Worm (Caenorhabditis elegans) whole organism, late embryonic: Measurements from ENCODE around the gene R07E5.15.

Source experiments
- C08G9.2 ChIP-seq: sonication (generic microtip); optimal IDR thresholded peaks from 2 replicates; lab custom pipeline; 2016; ENCODE audit warnings: mild to moderate bottlenecking, missing genetic modification characterization, moderate library complexity, missing compliant biosample characterization
- K02D7.2 ChIP-seq: sonication (generic microtip); optimal IDR thresholded peaks from 2 replicates; lab custom pipeline; 2017; ENCODE audit warnings: mild to moderate bottlenecking, missing genetic modification characterization, missing compliant biosample characterization
- T23F11.4 ChIP-seq: fragments of 200-800 bp; sonication (Bioruptor generic); optimal IDR thresholded peaks from 2 replicates; lab custom pipeline; 2018; ENCODE audit warnings: mild to moderate bottlenecking, missing genetic modification characterization, missing compliant biosample characterization
- ahr-1 ChIP-seq: sonication (generic microtip); optimal IDR thresholded peaks from 2 replicates; lab custom pipeline; 2016; ENCODE audit warnings: missing genetic modification characterization, missing compliant biosample characterization
- ceh-14 ChIP-seq: sonication (generic microtip); optimal IDR thresholded peaks from 2 replicates; lab custom pipeline; 2016; ENCODE audit warnings: missing genotype, missing genetic modification characterization, missing compliant biosample characterization
- ceh-18 ChIP-seq: sonication (generic microtip); optimal IDR thresholded peaks from 2 replicates; lab custom pipeline; 2016; ENCODE audit warnings: missing genetic modification characterization, missing compliant biosample characterization
- ceh-22 ChIP-seq: sonication (generic microtip); optimal IDR thresholded peaks from 2 replicates; lab custom pipeline; 2017; ENCODE audit warnings: missing biosample characterization, missing genetic modification characterization
- ceh-24 ChIP-seq: sonication (generic microtip); optimal IDR thresholded peaks from 2 replicates; lab custom pipeline; 2016; ENCODE audit warnings: mild to moderate bottlenecking, missing genetic modification characterization, missing compliant biosample characterization
- ceh-31 ChIP-seq: sonication (generic microtip); optimal IDR thresholded peaks from 2 replicates; lab custom pipeline; 2016; ENCODE audit warnings: missing genetic modification characterization, missing compliant biosample characterization
- ceh-34 ChIP-seq: sonication (generic microtip); optimal IDR thresholded peaks from 2 replicates; lab custom pipeline; 2016; ENCODE audit warnings: mild to moderate bottlenecking, missing genetic modification characterization, missing compliant biosample characterization
- ceh-6 ChIP-seq: fragments of 200-800 bp; sonication (Bioruptor generic); optimal IDR thresholded peaks from 2 replicates; lab custom pipeline; 2018; ENCODE audit warnings: mild to moderate bottlenecking, missing genetic modification characterization, missing compliant biosample characterization
- che-1 ChIP-seq: sonication (generic microtip); optimal IDR thresholded peaks from 2 replicates; lab custom pipeline; 2016; ENCODE audit warnings: mild to moderate bottlenecking, missing genetic modification characterization, missing compliant biosample characterization
- elt-2 ChIP-seq: sonication (generic microtip); optimal IDR thresholded peaks from 2 replicates; lab custom pipeline; 2016; ENCODE audit warnings: missing genetic modification reagents, missing genetic modification characterization, missing compliant biosample characterization
- elt-4 ChIP-seq: sonication (generic microtip); optimal IDR thresholded peaks from 2 replicates; lab custom pipeline; 2016; ENCODE audit warnings: missing genetic modification characterization, missing compliant biosample characterization
- fax-1 ChIP-seq: sonication (generic microtip); optimal IDR thresholded peaks from 2 replicates; lab custom pipeline; 2016; ENCODE audit warnings: missing genotype, missing genetic modification characterization, missing compliant biosample characterization
- fkh-10 ChIP-seq: fragments of 150-350 bp; optimal IDR thresholded peaks from 2 replicates; lab custom pipeline; 2014; ENCODE audit warnings: missing biosample characterization, missing genetic modification reagents, missing genetic modification characterization
- fkh-6 ChIP-seq: sonication (generic microtip); optimal IDR thresholded peaks from 2 replicates; lab custom pipeline; 2016; ENCODE audit warnings: missing genetic modification characterization, missing compliant biosample characterization
- hlh-13 ChIP-seq: fragments of 200-800 bp; sonication (Bioruptor generic); optimal IDR thresholded peaks from 2 replicates; lab custom pipeline; 2018; ENCODE audit warnings: mild to moderate bottlenecking, missing genetic modification characterization, missing compliant biosample characterization
- hlh-15 ChIP-seq: sonication (generic microtip); optimal IDR thresholded peaks from 2 replicates; lab custom pipeline; 2016; ENCODE audit warnings: missing genetic modification characterization, missing compliant biosample characterization
- hlh-30 ChIP-seq: sonication (generic microtip); optimal IDR thresholded peaks from 2 replicates; lab custom pipeline; 2017; ENCODE audit warnings: antibody characterized with exemption, missing genetic modification characterization, missing compliant biosample characterization; ENCODE audit not compliant: insufficient read depth
- hlh-6 ChIP-seq: sonication (generic microtip); optimal IDR thresholded peaks from 2 replicates; lab custom pipeline; 2016; ENCODE audit warnings: missing genotype, missing genetic modification characterization, missing compliant biosample characterization
- madf-2 ChIP-seq: sonication (generic microtip); optimal IDR thresholded peaks from 2 replicates; lab custom pipeline; 2017; ENCODE audit warnings: missing genetic modification characterization, missing compliant biosample characterization
- nfya-1 ChIP-seq: sonication (generic microtip); optimal IDR thresholded peaks from 2 replicates; lab custom pipeline; 2017; ENCODE audit warnings: missing genetic modification characterization, mild to moderate bottlenecking, missing compliant biosample characterization, antibody characterized with exemption, moderate library complexity
- nhr-11 ChIP-seq: fragments of 150-350 bp; optimal IDR thresholded peaks from 2 replicates; lab custom pipeline; 2014; ENCODE audit warnings: missing biosample characterization, missing genetic modification characterization
- nhr-232 ChIP-seq: sonication (generic microtip); optimal IDR thresholded peaks from 2 replicates; lab custom pipeline; 2016; ENCODE audit warnings: missing genetic modification characterization, missing compliant biosample characterization
- pag-3 ChIP-seq: sonication (generic microtip); optimal IDR thresholded peaks from 2 replicates; lab custom pipeline; 2016; ENCODE audit warnings: missing compliant biosample characterization, missing genetic modification characterization, borderline replicate concordance
- pat-9 ChIP-seq: fragments of 200-800 bp; sonication (Bioruptor generic); optimal IDR thresholded peaks from 2 replicates; lab custom pipeline; 2018; ENCODE audit warnings: mild to moderate bottlenecking, missing genetic modification characterization, moderate library complexity, missing compliant biosample characterization
- pha-2 ChIP-seq: sonication (generic microtip); optimal IDR thresholded peaks from 2 replicates; lab custom pipeline; 2017; ENCODE audit warnings: mild to moderate bottlenecking, missing genetic modification characterization, missing compliant biosample characterization
- pqm-1 ChIP-seq: sonication (generic microtip); optimal IDR thresholded peaks from 2 replicates; lab custom pipeline; 2016; ENCODE audit warnings: missing genetic modification characterization, missing compliant biosample characterization
- pros-1 ChIP-seq: fragments of 150-350 bp; optimal IDR thresholded peaks from 2 replicates; lab custom pipeline; 2014; ENCODE audit warnings: missing biosample characterization, missing genetic modification reagents, missing genetic modification characterization
- sox-2 ChIP-seq: fragments of 200-800 bp; sonication (Bioruptor generic); IDR thresholded peaks from 2 replicates; pipeline ENCODE4 v1.3.6; 2022; ENCODE audit warnings: missing genetic modification reagents, missing genetic modification characterization, missing compliant biosample characterization
- tbx-2 ChIP-seq: sonication (generic microtip); optimal IDR thresholded peaks from 2 replicates; lab custom pipeline; 2016; ENCODE audit warnings: missing genetic modification characterization, missing compliant biosample characterization
- tbx-7 ChIP-seq: sonication (generic microtip); optimal IDR thresholded peaks from 2 replicates; lab custom pipeline; 2016; ENCODE audit warnings: missing genotype, missing genetic modification characterization, missing compliant biosample characterization
- ttx-3 ChIP-seq: sonication (generic microtip); optimal IDR thresholded peaks from 2 replicates; lab custom pipeline; 2016; ENCODE audit warnings: missing genetic modification reagents, missing genetic modification characterization, missing compliant biosample characterization
- unc-42 ChIP-seq: sonication (generic microtip); optimal IDR thresholded peaks from 2 replicates; lab custom pipeline; 2016; ENCODE audit warnings: missing genotype, missing genetic modification characterization, missing compliant biosample characterization
- unc-55 ChIP-seq: sonication (generic microtip); optimal IDR thresholded peaks from 2 replicates; lab custom pipeline; 2017; ENCODE audit warnings: missing biosample characterization, missing genetic modification reagents, missing genetic modification characterization

R07E5.15 gene

ce11 chrIII:4414041-4414440 lies 12.8 kb downstream of the R07E5.15 start (continued):
- peak; percentile 7 for TF ChIP-seq hlh-15 (tag; lab: Kevin White, UChicago)
- TF ChIP-seq ceh-18 (tag; lab: Kevin White, UChicago), result peak; percentile 11
- peak; percentile 12 for TF ChIP-seq nfya-1 (tag; lab: Kevin White, UChicago)
- peak; percentile 23 for TF ChIP-seq hlh-6 (tag; lab: Kevin White, UChicago)
- peak; percentile 41 for TF ChIP-seq ceh-14 (tag; lab: Kevin White, UChicago)
- TF ChIP-seq fax-1 (tag; lab: Kevin White, UChicago), result peak; percentile 20
- TF ChIP-seq tbx-2 (tag; lab: Kevin White, UChicago), result peak; percentile 44

- TF ChIP-seq sox-2 (GFP tag; lab: Robert Waterston, UW) (no peak), elt-2 (tag; lab: Kevin White, UChicago) (no peak), K02D7.2 (tag; lab: Kevin White, UChicago) (no peak), nhr-11 (no peak), ttx-3 (no peak), C08G9.2 (tag; lab: Kevin White, UChicago) (no peak), pha-2 (no peak), nhr-232 (no peak)
Measured at ce11 chrIII:4415135-4415534, 13.9 kb downstream of the R07E5.15 start, which contains the start of gene R07E5.11. Gene R07E5.11 (minus strand): TSS chrIII:4415235.

- no peak for TF ChIP-seq unc-55 (GFP tag; lab: Kevin White, UChicago)
- no peak for TF ChIP-seq fkh-10 (GFP tag; lab: Kevin White, UChicago)
- no peak for TF ChIP-seq sox-2 (GFP tag; lab: Robert Waterston, UW)
- TF ChIP-seq ceh-6 (GFP tag; lab: Kevin White, UChicago), result no peak
- TF ChIP-seq hlh-30 (tag; lab: Kevin White, UChicago), result no peak
- TF ChIP-seq elt-4 (tag; lab: Kevin White, UChicago), result no peak
- no peak for TF ChIP-seq ceh-31 (tag; lab: Kevin White, UChicago)
- no peak for TF ChIP-seq ceh-14 (tag; lab: Kevin White, UChicago)
- no peak for TF ChIP-seq tbx-7 (tag; lab: Kevin White, UChicago)
- no peak for TF ChIP-seq ttx-3
- no peak for TF ChIP-seq ahr-1 (tag; lab: Kevin White, UChicago)
- TF ChIP-seq pat-9, result no peak
- TF ChIP-seq C08G9.2 (tag; lab: Kevin White, UChicago), result no peak
- TF ChIP-seq K02D7.2 (tag; lab: Kevin White, UChicago), result no peak
- no peak for TF ChIP-seq pag-3
Measured at ce11 chrIII:4417956-4418355, 16.7 kb downstream of the R07E5.15 start, which contains the start of the genes R07E5.19 and pdcd-2. Gene R07E5.19 (minus strand): TSS chrIII:4418056. Gene pdcd-2 (minus strand): TSS chrIII:4418057.

- TF ChIP-seq T23F11.4 (GFP tag; lab: Kevin White, UChicago) (no peak), nfya-1 (tag; lab: Kevin White, UChicago) (peak; percentile 53), pros-1 (tag; lab: Kevin White, UChicago) (no peak), C08G9.2 (tag; lab: Kevin White, UChicago) (no peak), ceh-22 (tag; lab: Kevin White, UChicago) (no peak), pat-9 (peak; percentile 12), pqm-1 (tag; lab: Kevin White, UChicago) (no peak), pha-2 (no peak), hlh-15 (tag; lab: Kevin White, UChicago) (no peak), fax-1 (tag; lab: Kevin White, UChicago) (no peak), unc-55 (GFP tag; lab: Kevin White, UChicago) (no peak), ceh-24 (tag; lab: Kevin White, UChicago) (no peak), madf-2 (tag; lab: Kevin White, UChicago) (no peak), hlh-13 (GFP tag; lab: Kevin White, UChicago) (no peak), fkh-6 (tag; lab: Kevin White, UChicago) (no peak), ceh-34 (peak; percentile 20), hlh-30 (tag; lab: Kevin White, UChicago) (peak; percentile 64), fkh-10 (GFP tag; lab: Kevin White, UChicago) (no peak), che-1 (no peak), elt-2 (tag; lab: Kevin White, UChicago) (peak; percentile 39), hlh-6 (tag; lab: Kevin White, UChicago) (no peak), pag-3 (no peak), unc-42 (tag; lab: Kevin White, UChicago) (peak; percentile 17)
Measured at ce11 chrIII:4419117-4419978, 18.1 kb downstream of the R07E5.15 start, which contains the start of the genes R07E5.7 and cku-80. Gene R07E5.7 (minus strand): TSS chrIII:4419167. Gene cku-80 (plus strand): TSS chrIII:4419848.
